Fruit fly (Drosophila melanogaster): Measurements from ENCODE around the gene MagR.

Gene MagR

DNA sequence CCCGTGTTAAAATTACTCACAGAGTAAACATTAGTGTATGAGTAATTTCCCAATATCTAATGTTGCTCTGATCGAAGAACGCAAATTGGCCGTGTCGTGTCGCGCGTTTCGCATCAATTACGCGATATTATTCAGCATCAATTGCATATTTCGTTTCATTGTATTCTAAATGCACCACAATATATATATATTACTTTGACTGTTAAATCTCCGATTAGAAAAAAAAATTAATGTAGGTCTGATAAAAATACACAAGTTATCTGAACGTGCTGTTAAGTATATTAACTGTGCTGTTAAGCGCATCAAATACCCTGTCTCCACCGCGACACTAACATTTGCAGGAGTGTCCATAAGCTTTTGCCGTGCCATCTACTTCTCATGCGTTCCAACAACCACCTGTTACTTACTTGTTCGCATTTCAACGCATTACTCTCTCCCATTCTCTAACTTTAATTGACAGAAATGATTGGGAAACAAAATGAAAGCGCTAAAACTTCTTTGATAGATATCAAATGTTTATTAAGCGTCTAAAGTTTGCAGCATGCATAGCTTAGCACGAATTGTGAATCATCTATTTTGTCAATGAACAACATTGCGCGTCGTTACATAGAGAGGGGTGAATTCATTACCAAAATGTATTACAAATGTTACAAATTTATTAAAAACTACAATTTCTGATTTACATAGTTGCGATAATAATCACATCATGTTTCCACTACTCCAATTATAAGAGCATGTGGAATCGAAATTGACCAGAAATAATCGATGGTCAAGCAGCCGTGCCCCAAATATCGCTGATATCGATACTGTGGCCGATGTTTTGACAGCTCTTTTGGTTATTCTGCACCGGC lies 26.6 kb downstream of the MagR start, which contains the start of the genes Graf and mRpL3 (continued):
- TF ChIP-seq HLH54F (GFP tag; optimal IDR thresholded peaks at IDR 0.05) = no peak
- TF ChIP-seq Deaf1 (tag; optimal IDR thresholded peaks at IDR 0.05) = no peak
- peak; percentile 34 for TF ChIP-seq pzg (GFP tag; optimal IDR thresholded peaks at IDR 0.05)
- TF ChIP-seq CG11504 (tag; optimal IDR thresholded peaks at IDR 0.05) = no peak
- TF ChIP-seq Lpt (GFP tag; optimal IDR thresholded peaks at IDR 0.05) = no peak
- TF ChIP-seq dan (GFP tag; IDR thresholded peaks at IDR 0.05) = no peak
- TF ChIP-seq Hr3 (GFP tag; optimal IDR thresholded peaks at IDR 0.05) = peak; percentile 4
- no peak for TF ChIP-seq seq (GFP tag; IDR thresholded peaks at IDR 0.05)
- TF ChIP-seq unc-4 (GFP tag; IDR thresholded peaks at IDR 0.05; ENCODE audit: partially characterized antibody) = peak; percentile 80
- no peak for TF ChIP-seq lmd (GFP tag; IDR thresholded peaks at IDR 0.05)
- no peak for TF ChIP-seq Optix (GFP tag; IDR thresholded peaks at IDR 0.05)
- TF ChIP-seq CG18599 (GFP tag; optimal IDR thresholded peaks at IDR 0.05) = no peak
- TF ChIP-seq Hmr (GFP tag; optimal IDR thresholded peaks at IDR 0.05) = no peak
- no peak for TF ChIP-seq CG2199 (GFP tag; IDR thresholded peaks at IDR 0.05)
- peak; percentile 5 for TF ChIP-seq CG13775 (GFP tag; optimal IDR thresholded peaks at IDR 0.05)
- peak; percentile 8 for TF ChIP-seq CG12659 (GFP tag; optimal IDR thresholded peaks at IDR 0.05)
- TF ChIP-seq otp (GFP tag; IDR thresholded peaks at IDR 0.05) = no peak
- TF ChIP-seq gem (tag; optimal IDR thresholded peaks at IDR 0.05) = no peak
- TF ChIP-seq pros (GFP tag; optimal IDR thresholded peaks at IDR 0.05) = no peak
- TF ChIP-seq C15 (GFP tag; IDR thresholded peaks at IDR 0.05) = no peak
- TF ChIP-seq CG3163 (GFP tag; optimal IDR thresholded peaks at IDR 0.05) = no peak
- TF ChIP-seq toy (GFP tag; IDR thresholded peaks at IDR 0.05) = no peak
- TF ChIP-seq CG1602 (GFP tag; optimal IDR thresholded peaks at IDR 0.05) = no peak
- TF ChIP-seq tup (GFP tag; optimal IDR thresholded peaks at IDR 0.05) = no peak
- peak; percentile 80 for TF ChIP-seq Doc3 (GFP tag; IDR thresholded peaks at IDR 0.05; ENCODE audit: partially characterized antibody)
- TF ChIP-seq CG11398 (GFP tag; optimal IDR thresholded peaks at IDR 0.05) = no peak
- TF ChIP-seq chn (GFP tag; optimal IDR thresholded peaks at IDR 0.05) = no peak
- no peak for TF ChIP-seq D19A (tag; optimal IDR thresholded peaks at IDR 0.05)
- TF ChIP-seq CG11696 (GFP tag; IDR thresholded peaks at IDR 0.05) = no peak
- TF ChIP-seq CG1792 (GFP tag; optimal IDR thresholded peaks at IDR 0.05) = no peak
- no peak for TF ChIP-seq CG32767 (GFP tag; IDR thresholded peaks at IDR 0.05)
- TF ChIP-seq CG8290 (GFP tag; optimal IDR thresholded peaks at IDR 0.05) = no peak
- TF ChIP-seq CG8290 (tag; optimal IDR thresholded peaks at IDR 0.05) = no peak
- no peak for TF ChIP-seq run (tag; optimal IDR thresholded peaks at IDR 0.05)
- TF ChIP-seq bcd (GFP tag; optimal IDR thresholded peaks at IDR 0.05) = no peak
- no peak for TF ChIP-seq cas (GFP tag; IDR thresholded peaks at IDR 0.05)
- no peak for TF ChIP-seq ro (GFP tag; IDR thresholded peaks at IDR 0.05)
- no peak for TF ChIP-seq p53 (GFP tag; optimal IDR thresholded peaks at IDR 0.05)
- peak; percentile 12 for TF ChIP-seq CG4424 (GFP tag; optimal IDR thresholded peaks at IDR 0.05)
- TF ChIP-seq HmgD (GFP tag; optimal IDR thresholded peaks at IDR 0.05) = no peak
- peak; percentile 94 for TF ChIP-seq CG6791 (GFP tag; IDR thresholded peaks at IDR 0.05; ENCODE audit: partially characterized antibody)
- TF ChIP-seq al (GFP tag; IDR thresholded peaks at IDR 0.05) = no peak
- TF ChIP-seq Nf-YB (GFP tag; optimal IDR thresholded peaks at IDR 0.05) = no peak
- TF ChIP-seq zfh2 (GFP tag; optimal IDR thresholded peaks at IDR 0.05) = no peak
- no peak for TF ChIP-seq Oli (tag; optimal IDR thresholded peaks at IDR 0.05)
- peak; percentile 61 for TF ChIP-seq scrt (GFP tag; optimal IDR thresholded peaks at IDR 0.05)
- no peak for TF ChIP-seq Ada2b (GFP tag; IDR thresholded peaks at IDR 0.05)
- no peak for TF ChIP-seq CG12236 (GFP tag; optimal IDR thresholded peaks at IDR 0.05)
- no peak for TF ChIP-seq wek (GFP tag; optimal IDR thresholded peaks at IDR 0.05)
- no peak for TF ChIP-seq Eip74EF (GFP tag; optimal IDR thresholded peaks at IDR 0.05)

All from whole organism, embryonic.